Worm (Caenorhabditis elegans) whole organism, L2 larva: Measurements from ENCODE around the gene Y71H2B.2.

Experiments
- ama-1 ChIP-seq: fragments of 150-350 bp; optimal IDR thresholded peaks from 2 replicates; lab custom pipeline; 2018; ENCODE audit warnings: inconsistent platforms
- egl-27 ChIP-seq: sonication (generic microtip); optimal IDR thresholded peaks from 3 replicates; lab custom pipeline; 2017; ENCODE audit warnings: missing biosample characterization, missing genetic modification reagents, missing genetic modification characterization
- nhr-21 ChIP-seq: fragments of 150-350 bp; optimal IDR thresholded peaks from 2 replicates; lab custom pipeline; 2014; ENCODE audit warnings: missing biosample characterization, missing genetic modification characterization
- unc-55 ChIP-seq: fragments of 150-350 bp; sonication (generic microtip); optimal IDR thresholded peaks from 3 replicates; lab custom pipeline; 2014; ENCODE audit warnings: missing biosample characterization, missing genetic modification reagents, missing genetic modification characterization

DNA sequence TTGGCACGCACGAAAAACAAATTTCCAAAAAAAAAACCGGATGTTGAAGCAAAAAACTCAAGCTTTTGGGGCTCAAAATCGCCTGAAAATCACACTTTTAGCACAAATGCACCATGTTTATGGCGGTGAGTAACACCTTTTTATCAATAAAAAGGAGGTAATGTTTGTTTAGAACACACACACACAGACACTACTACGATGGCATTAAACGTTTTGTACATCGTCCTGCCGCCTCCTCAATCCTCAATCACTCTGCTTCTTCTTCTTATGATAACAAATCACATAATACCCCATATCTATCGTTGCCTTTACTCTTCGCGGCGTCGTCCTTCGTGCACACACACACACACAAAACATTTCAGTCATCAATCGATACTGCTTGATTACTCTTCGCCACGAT lies 36.8 kb upstream of the Y71H2B.2 start, which contains the start of gene gpa-17:
- TF ChIP-seq unc-55 (GFP tag; lab: Kevin White, UChicago), result no peak
- no peak for TF ChIP-seq nhr-21
- TF ChIP-seq egl-27, result no peak
- TF ChIP-seq ama-1 (lab: Kevin White, UChicago), result no peak
